Worm (Caenorhabditis elegans): ENCODE data around the gene mnat-1.

ce11 chrII:2483507-2483906 lies 5.1 kb upstream of the mnat-1 start, which contains the start of gene F53G2.13:
- TF ChIP-seq skn-1 (tag; optimal IDR thresholded peaks at IDR 0.05) (no peak), dmd-9 (GFP tag; IDR thresholded peaks at IDR 0.05) (no peak), nhr-111 (GFP tag; optimal IDR thresholded peaks at IDR 0.05) (no peak), cey-2 (tag; optimal IDR thresholded peaks at IDR 0.05; ENCODE audit: borderline replicate concordance, insufficient read depth) (no peak), nhr-11 (tag; optimal IDR thresholded peaks at IDR 0.05) (no peak), F49E8.2 (tag; optimal IDR thresholded peaks at IDR 0.05; ENCODE audit: borderline replicate concordance) (no peak), unc-39 (tag; optimal IDR thresholded peaks at IDR 0.05) (no peak), Y48G9A.11 (GFP tag; IDR thresholded peaks at IDR 0.05) (no peak), nhr-76 (tag; optimal IDR thresholded peaks at IDR 0.05) (no peak), zag-1 (tag; optimal IDR thresholded peaks at IDR 0.05) (no peak)

All from whole organism, L4 larva.